Worm (Caenorhabditis elegans) whole organism, L2 larva: ENCODE data around the gene T23F11.4.
A peak's percentile ranks its signal among the peaks of the same experiment; 100 is the strongest.

ENCODE experiments used
- ZK546.5 ChIP-seq: sonication (generic microtip); optimal IDR thresholded peaks from 2 replicates; lab custom pipeline; 2017; ENCODE audit warnings: missing biosample characterization, missing genetic modification characterization
- dmd-4 ChIP-seq: sonication (generic microtip); optimal IDR thresholded peaks from 2 replicates; lab custom pipeline; 2017; ENCODE audit warnings: missing biosample characterization, missing genetic modification characterization
- lin-11 ChIP-seq: fragments of 150-350 bp; sonication (generic microtip); optimal IDR thresholded peaks from 2 replicates; lab custom pipeline; 2014; ENCODE audit warnings: missing biosample characterization, missing genetic modification characterization, inconsistent platforms, mixed read lengths
- mdl-1 ChIP-seq, 2 experiments: fragments of 150-350 bp in 1 of 2; sonication (generic microtip) in 1 of 2; optimal IDR thresholded peaks; 2 replicates each; lab custom pipeline; 2017; ENCODE audit warnings: missing biosample characterization in 2 of 2, missing genetic modification characterization in 2 of 2
- nhr-12 ChIP-seq: fragments of 150-350 bp; optimal IDR thresholded peaks from 2 replicates; lab custom pipeline; 2014; ENCODE audit warnings: missing biosample characterization, missing genetic modification characterization
- nhr-25 ChIP-seq: fragments of 150-350 bp; sonication (generic microtip); optimal IDR thresholded peaks from 3 replicates; lab custom pipeline; 2014; ENCODE audit warnings: missing biosample characterization, missing genetic modification characterization
- unc-55 ChIP-seq: fragments of 150-350 bp; sonication (generic microtip); optimal IDR thresholded peaks from 3 replicates; lab custom pipeline; 2014; ENCODE audit warnings: missing biosample characterization, missing genetic modification reagents, missing genetic modification characterization
- unc-62 ChIP-seq: fragments of 150-350 bp; optimal IDR thresholded peaks from 2 replicates; lab custom pipeline; 2014; ENCODE audit warnings: missing biosample characterization, missing genetic modification reagents, missing genetic modification characterization
- ztf-4 ChIP-seq: fragments of 150-350 bp; optimal IDR thresholded peaks from 2 replicates; lab custom pipeline; 2014; ENCODE audit warnings: missing biosample characterization, missing genetic modification characterization

The T23F11.4 gene

ce11 chrIII:4622375-4623130 is 42.6 kb downstream of the T23F11.4 start, which contains the start of gene lron-5:
Gene lron-5, plus strand, starts transcription at chrIII:4623029.
- TF ChIP-seq unc-62 (GFP tag; lab: Kevin White, UChicago) = no peak

- no peak for TF ChIP-seq nhr-12 (tag; lab: Kevin White, UChicago)
- TF ChIP-seq unc-55 (GFP tag; lab: Kevin White, UChicago) = no peak
- TF ChIP-seq nhr-25 (tag; lab: Kevin White, UChicago) = peak; percentile 35
- TF ChIP-seq dmd-4 (tag; lab: Kevin White, UChicago) = no peak
- no peak for TF ChIP-seq mdl-1 (tag; optimal IDR thresholded peaks at IDR 0.05; lab: Kevin White, UChicago)
- no peak for TF ChIP-seq ZK546.5 (tag; lab: Kevin White, UChicago)
- TF ChIP-seq ztf-4 = no peak
- no peak for TF ChIP-seq lin-11 (tag; lab: Kevin White, UChicago)
Observed at ce11 chrIII:4616071-4616571, 49.1 kb downstream of the T23F11.4 start, which contains the start of gene lips-3. Gene lips-3, plus strand, starts transcription at chrIII:4616528.
